Fruit fly (Drosophila melanogaster) whole organism, pupa: ENCODE measurements around the gene Cpr78Cb.

Source experiments
- CG10348 ChIP-seq: fragments of 200-800 bp; sonication (Bioruptor generic); IDR thresholded peaks from 2 replicates; pipeline ENCODE4 v1.3.6; 2022; ENCODE audit warnings: missing biosample characterization, missing genetic modification characterization
- CG14655 ChIP-seq: fragments of 200-800 bp; sonication (Bioruptor generic); optimal IDR thresholded peaks from 3 replicates; lab custom pipeline; 2017; ENCODE audit warnings: mild to moderate bottlenecking, missing biosample characterization, missing genetic modification reagents, missing genetic modification characterization
- CG15710 ChIP-seq: fragments of 200-800 bp; sonication (Bioruptor generic); optimal IDR thresholded peaks from 2 replicates; lab custom pipeline; 2018; ENCODE audit warnings: missing biosample characterization, mild to moderate bottlenecking, missing genetic modification characterization, moderate library complexity
- CG32121 ChIP-seq: fragments of 200-800 bp; sonication (Bioruptor generic); IDR thresholded peaks from 2 replicates; pipeline ENCODE4 v1.3.6; 2022; ENCODE audit warnings: missing biosample characterization, missing genetic modification characterization
- CG34367 ChIP-seq: fragments of 200-800 bp; sonication (Bioruptor generic); optimal IDR thresholded peaks from 2 replicates; lab custom pipeline; 2018; ENCODE audit warnings: missing biosample characterization, mild to moderate bottlenecking, missing genetic modification characterization
- CG8301 ChIP-seq: fragments of 200-800 bp; sonication (Bioruptor generic); optimal IDR thresholded peaks from 2 replicates; lab custom pipeline; 2018; ENCODE audit warnings: missing biosample characterization, mild to moderate bottlenecking, missing genetic modification characterization
- EcR ChIP-seq: fragments of 200-800 bp; sonication (Bioruptor generic); optimal IDR thresholded peaks from 3 replicates; lab custom pipeline; 2019; ENCODE audit warnings: missing biosample characterization, missing genetic modification characterization, mild to moderate bottlenecking, moderate library complexity, missing genetic modification reagents
- Pif1A ChIP-seq: fragments of 200-800 bp; sonication (Bioruptor generic); optimal IDR thresholded peaks from 3 replicates; lab custom pipeline; 2016; ENCODE audit warnings: missing biosample characterization, missing genetic modification characterization
- Pif1B ChIP-seq: fragments of 200-800 bp; sonication (Bioruptor generic); optimal IDR thresholded peaks from 3 replicates; lab custom pipeline; 2016; ENCODE audit warnings: missing biosample characterization, missing genetic modification characterization
- rn ChIP-seq: fragments of 200-800 bp; sonication (Bioruptor generic); IDR thresholded peaks from 2 replicates; pipeline ENCODE4 v1.3.6; 2022; ENCODE audit warnings: missing biosample characterization, missing genetic modification characterization

DNA sequence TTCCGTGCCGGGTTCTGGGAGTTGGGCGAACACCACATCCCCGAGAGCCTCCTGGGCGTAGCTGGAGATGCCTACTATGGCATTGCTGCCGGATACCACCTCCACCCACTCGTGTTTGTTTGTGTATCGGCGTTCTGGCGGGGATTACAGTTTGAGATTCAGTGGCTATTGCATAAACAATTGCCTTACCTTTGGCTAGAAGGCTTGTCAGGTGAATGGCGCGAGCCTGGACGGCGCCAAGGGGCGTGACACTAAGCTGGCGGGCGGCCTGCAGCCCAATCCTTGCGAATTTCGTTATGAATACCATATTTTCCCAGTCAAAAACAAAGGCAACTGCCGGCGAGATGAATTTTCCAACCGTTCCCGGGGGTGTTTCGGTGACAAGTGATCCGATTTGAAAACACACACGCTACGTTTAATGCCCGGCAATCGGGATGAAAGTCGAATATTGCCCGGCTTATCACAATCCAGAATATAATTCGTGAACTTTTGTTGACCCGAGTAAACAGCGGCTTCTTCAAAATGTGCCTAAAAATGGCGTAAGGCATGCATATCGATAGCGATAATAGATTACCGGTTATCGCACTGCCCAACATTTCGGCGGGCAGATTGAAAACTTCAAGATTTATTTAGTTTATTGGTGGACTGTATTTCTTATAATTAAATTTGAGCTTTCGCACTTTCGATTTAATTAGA, 13.1 kb upstream of the Cpr78Cb start, which contains the start of gene ppl:
- TF ChIP-seq Pif1B: no peak
- TF ChIP-seq Pif1A (GFP tag; lab: Kevin White, UChicago): no peak
- no peak for TF ChIP-seq CG32121 (GFP tag; lab: Robert Waterston, UW)
- no peak for TF ChIP-seq CG10348 (GFP tag; lab: Robert Waterston, UW)
- TF ChIP-seq CG14655 (GFP tag; lab: Kevin White, UChicago): no peak
- TF ChIP-seq CG15710 (tag; lab: Kevin White, UChicago): no peak
- no peak for TF ChIP-seq CG8301 (tag; lab: Kevin White, UChicago)
- TF ChIP-seq EcR: peak; percentile 77
- no peak for TF ChIP-seq rn (GFP tag; lab: Robert Waterston, UW)
- TF ChIP-seq CG34367 (tag; lab: Kevin White, UChicago): no peak
